Fruit fly (Drosophila melanogaster) whole organism, embryonic: Measurements from ENCODE around the gene Polr2I.

ENCODE experiments used
- Atf-2 ChIP-seq: fragments of 200-800 bp; sonication (Bioruptor generic); optimal IDR thresholded peaks from 2 replicates; lab custom pipeline; 2016; ENCODE audit warnings: missing biosample characterization, missing genetic modification characterization
- Atf3 ChIP-seq: fragments of 200-800 bp; sonication (Bioruptor generic); optimal IDR thresholded peaks from 3 replicates; lab custom pipeline; 2016; ENCODE audit warnings: missing biosample characterization, missing genetic modification characterization
- CG1024 ChIP-seq: fragments of 200-800 bp; sonication (Bioruptor generic); IDR thresholded peaks from 2 replicates; pipeline ENCODE4 v1.3.6; 2022; ENCODE audit warnings: missing biosample characterization, missing genetic modification characterization
- CG10366 ChIP-seq: fragments of 200-800 bp; sonication (Bioruptor generic); IDR thresholded peaks from 2 replicates; pipeline ENCODE4 v1.3.6; 2022; ENCODE audit warnings: missing biosample characterization, missing genetic modification characterization
- CG10565 ChIP-seq: fragments of 200-800 bp; sonication (Bioruptor generic); optimal IDR thresholded peaks from 3 replicates; lab custom pipeline; 2016; ENCODE audit warnings: missing biosample characterization, mild to moderate bottlenecking, missing genetic modification characterization
- CG11504 ChIP-seq: fragments of 200-800 bp; sonication (Bioruptor generic); optimal IDR thresholded peaks from 3 replicates; lab custom pipeline; 2019; ENCODE audit warnings: missing biosample characterization, mild to moderate bottlenecking, missing genetic modification characterization, moderate library complexity
- CG12219 ChIP-seq: fragments of 200-800 bp; sonication (Bioruptor generic); optimal IDR thresholded peaks from 3 replicates; lab custom pipeline; 2018; ENCODE audit warnings: missing biosample characterization, mild to moderate bottlenecking, missing genetic modification characterization
- CG12299 ChIP-seq: fragments of 200-800 bp; sonication (Bioruptor generic); optimal IDR thresholded peaks from 2 replicates; lab custom pipeline; 2018; ENCODE audit warnings: missing biosample characterization, mild to moderate bottlenecking, missing genetic modification characterization
- CG13424 ChIP-seq: fragments of 200-800 bp; sonication (Bioruptor generic); optimal IDR thresholded peaks from 2 replicates; lab custom pipeline; 2019; ENCODE audit warnings: missing biosample characterization, mild to moderate bottlenecking, missing genetic modification characterization, moderate library complexity
- CG13624 ChIP-seq: fragments of 200-800 bp; sonication (Bioruptor generic); optimal IDR thresholded peaks from 2 replicates; lab custom pipeline; 2016; ENCODE audit warnings: missing biosample characterization, missing genetic modification characterization
- CG13775 ChIP-seq: fragments of 200-800 bp; sonication (Bioruptor generic); optimal IDR thresholded peaks from 3 replicates; lab custom pipeline; 2017; ENCODE audit warnings: missing biosample characterization, mild to moderate bottlenecking, missing genetic modification characterization
- CG14860 ChIP-seq: fragments of 200-800 bp; sonication (Bioruptor generic); IDR thresholded peaks from 3 replicates; pipeline ENCODE4 v1.3.6; 2022; ENCODE audit warnings: missing biosample characterization, missing genetic modification characterization; ENCODE audit not compliant: partially characterized antibody
- CG15011 ChIP-seq: fragments of 200-800 bp; sonication (Bioruptor generic); optimal IDR thresholded peaks from 3 replicates; lab custom pipeline; 2018; ENCODE audit warnings: missing biosample characterization, mild to moderate bottlenecking, missing genetic modification characterization
- CG15514 ChIP-seq: fragments of 200-800 bp; sonication (Bioruptor generic); optimal IDR thresholded peaks from 3 replicates; lab custom pipeline; 2017; ENCODE audit warnings: missing biosample characterization, missing genetic modification characterization, mild to moderate bottlenecking, moderate library complexity, missing genetic modification reagents
- CG17361 ChIP-seq: fragments of 200-800 bp; sonication (Bioruptor generic); IDR thresholded peaks from 3 replicates; pipeline ENCODE4 v1.3.6; 2022; ENCODE audit warnings: missing biosample characterization, missing genetic modification characterization
- CG1832 ChIP-seq: fragments of 200-800 bp; sonication (Bioruptor generic); optimal IDR thresholded peaks from 2 replicates; lab custom pipeline; 2017; ENCODE audit warnings: missing biosample characterization, mild to moderate bottlenecking, missing genetic modification characterization, inconsistent platforms
- CG18599 ChIP-seq: fragments of 200-800 bp; sonication (Bioruptor generic); optimal IDR thresholded peaks from 3 replicates; lab custom pipeline; 2017; ENCODE audit warnings: missing biosample characterization, missing genetic modification characterization, mild to moderate bottlenecking, moderate library complexity, missing genetic modification reagents
- CG18764 ChIP-seq: fragments of 200-800 bp; sonication (Bioruptor generic); optimal IDR thresholded peaks from 3 replicates; lab custom pipeline; 2016; ENCODE audit warnings: missing biosample characterization, missing genetic modification characterization
- CG2678 ChIP-seq: fragments of 200-800 bp; sonication (Bioruptor generic); optimal IDR thresholded peaks from 3 replicates; lab custom pipeline; 2019; ENCODE audit warnings: missing biosample characterization, mild to moderate bottlenecking, missing genetic modification characterization, moderate library complexity
- CG4282 ChIP-seq: fragments of 200-800 bp; sonication (Bioruptor generic); optimal IDR thresholded peaks from 2 replicates; lab custom pipeline; 2016; ENCODE audit warnings: missing biosample characterization, missing genetic modification characterization
- CG5180 ChIP-seq: fragments of 200-800 bp; sonication (Bioruptor generic); optimal IDR thresholded peaks from 3 replicates; lab custom pipeline; 2017; ENCODE audit warnings: missing biosample characterization, missing genetic modification characterization, mild to moderate bottlenecking, moderate library complexity, missing genetic modification reagents
- CG7556 ChIP-seq: fragments of 200-800 bp; sonication (Bioruptor generic); optimal IDR thresholded peaks from 2 replicates; lab custom pipeline; 2017; ENCODE audit warnings: missing biosample characterization, mild to moderate bottlenecking, missing genetic modification characterization
- CG8478 ChIP-seq: fragments of >200 bp; optimal IDR thresholded peaks from 2 replicates; lab custom pipeline; 2018
- Dek ChIP-seq: fragments of 200-800 bp; sonication (Bioruptor generic); optimal IDR thresholded peaks from 3 replicates; lab custom pipeline; 2019; ENCODE audit warnings: missing biosample characterization, mild to moderate bottlenecking, missing genetic modification characterization, moderate library complexity
- Dll ChIP-seq: fragments of 200-800 bp; sonication (Bioruptor generic); IDR thresholded peaks from 4 replicates; pipeline ENCODE4 v1.3.6; 2022; ENCODE audit warnings: missing biosample characterization, missing genetic modification characterization; ENCODE audit not compliant: partially characterized antibody
- Elba2 ChIP-seq: fragments of 200-800 bp; sonication (Bioruptor generic); optimal IDR thresholded peaks from 3 replicates; lab custom pipeline; 2016; ENCODE audit warnings: missing biosample characterization, missing genetic modification characterization
- Fer3 ChIP-seq: fragments of 200-800 bp; sonication (Bioruptor generic); optimal IDR thresholded peaks from 2 replicates; lab custom pipeline; 2018; ENCODE audit warnings: missing biosample characterization, mild to moderate bottlenecking, missing genetic modification characterization, moderate library complexity
- Hr39 ChIP-seq: fragments of >200 bp; optimal IDR thresholded peaks from 2 replicates; lab custom pipeline; 2017
- NK7.1 ChIP-seq: fragments of 200-800 bp; sonication (Bioruptor generic); optimal IDR thresholded peaks from 3 replicates; lab custom pipeline; 2016; ENCODE audit warnings: missing biosample characterization, missing genetic modification characterization
- Oaz ChIP-seq: fragments of 200-800 bp; sonication (Bioruptor generic); IDR thresholded peaks from 2 replicates; pipeline ENCODE4 v1.3.6; 2022; ENCODE audit warnings: missing biosample characterization, missing genetic modification characterization
- PHDP ChIP-seq: fragments of 200-800 bp; sonication (Bioruptor generic); optimal IDR thresholded peaks from 3 replicates; lab custom pipeline; 2018; ENCODE audit warnings: missing biosample characterization, mild to moderate bottlenecking, missing genetic modification characterization, moderate library complexity
- Sox100B ChIP-seq: fragments of 200-800 bp; sonication (Bioruptor generic); optimal IDR thresholded peaks from 3 replicates; lab custom pipeline; 2018; ENCODE audit warnings: missing biosample characterization, mild to moderate bottlenecking, missing genetic modification characterization
- az2 ChIP-seq: fragments of 200-800 bp; sonication (Bioruptor generic); optimal IDR thresholded peaks from 3 replicates; lab custom pipeline; 2016; ENCODE audit warnings: missing biosample characterization, missing genetic modification characterization
- bab2 ChIP-seq: fragments of 200-800 bp; sonication (Bioruptor generic); optimal IDR thresholded peaks from 2 replicates; lab custom pipeline; 2016; ENCODE audit warnings: missing biosample characterization, missing genetic modification characterization
- bsh ChIP-seq, 2 experiments: fragments of 200-800 bp; sonication (Bioruptor generic); optimal IDR thresholded peaks; 2 replicates each; lab custom pipeline; 2017 to 2018; ENCODE audit warnings: mild to moderate bottlenecking in 2 of 2, missing biosample characterization in 2 of 2, missing genetic modification characterization in 2 of 2, moderate library complexity in 1 of 2
- cwo ChIP-seq: fragments of 200-800 bp; sonication (Bioruptor generic); optimal IDR thresholded peaks from 3 replicates; lab custom pipeline; 2017; ENCODE audit warnings: missing biosample characterization, missing genetic modification characterization, mild to moderate bottlenecking, moderate library complexity, missing genetic modification reagents
- dysf ChIP-seq: fragments of 200-800 bp; sonication (Bioruptor generic); IDR thresholded peaks from 3 replicates; pipeline ENCODE4 v1.3.6; 2022; ENCODE audit warnings: missing biosample characterization, missing genetic modification characterization
- fd96Cb ChIP-seq: fragments of 200-800 bp; sonication (Bioruptor generic); optimal IDR thresholded peaks from 2 replicates; lab custom pipeline; 2018; ENCODE audit warnings: missing biosample characterization, mild to moderate bottlenecking, missing genetic modification characterization, moderate library complexity
- gem ChIP-seq: fragments of 200-800 bp; sonication (Bioruptor generic); optimal IDR thresholded peaks from 2 replicates; lab custom pipeline; 2019; ENCODE audit warnings: missing biosample characterization, mild to moderate bottlenecking, missing genetic modification characterization, moderate library complexity
- gsb ChIP-seq: fragments of 200-800 bp; sonication (Bioruptor generic); IDR thresholded peaks from 2 replicates; pipeline ENCODE4 v1.3.6; 2022; ENCODE audit warnings: missing biosample characterization, missing genetic modification characterization
- mam ChIP-seq: fragments of 200-800 bp; sonication (Bioruptor generic); optimal IDR thresholded peaks from 3 replicates; lab custom pipeline; 2016; ENCODE audit warnings: missing biosample characterization, missing genetic modification characterization
- nerfin-1 ChIP-seq: fragments of 200-800 bp; sonication (Bioruptor generic); optimal IDR thresholded peaks from 3 replicates; lab custom pipeline; 2019; ENCODE audit warnings: missing biosample characterization, mild to moderate bottlenecking, missing genetic modification characterization, moderate library complexity
- odd ChIP-seq: fragments of 200-800 bp; sonication (Bioruptor generic); optimal IDR thresholded peaks from 2 replicates; lab custom pipeline; 2017; ENCODE audit warnings: missing biosample characterization, mild to moderate bottlenecking, missing genetic modification characterization
- phol ChIP-seq: fragments of 200-800 bp; sonication (Bioruptor generic); optimal IDR thresholded peaks from 3 replicates; lab custom pipeline; 2018; ENCODE audit warnings: missing biosample characterization, mild to moderate bottlenecking, missing genetic modification characterization, moderate library complexity
- pnt ChIP-seq: fragments of 200-800 bp; sonication (Bioruptor generic); optimal IDR thresholded peaks from 3 replicates; lab custom pipeline; 2016; ENCODE audit warnings: missing biosample characterization, missing genetic modification characterization
- pros ChIP-seq: fragments of 200-800 bp; sonication (Bioruptor generic); optimal IDR thresholded peaks from 3 replicates; lab custom pipeline; 2019; ENCODE audit warnings: missing biosample characterization, mild to moderate bottlenecking, missing genetic modification characterization, moderate library complexity
- row ChIP-seq: fragments of 200-800 bp; sonication (Bioruptor generic); IDR thresholded peaks from 3 replicates; pipeline ENCODE4 v1.3.6; 2022; ENCODE audit warnings: missing biosample characterization, missing genetic modification characterization
- seq ChIP-seq: fragments of 200-800 bp; sonication (Bioruptor generic); IDR thresholded peaks from 2 replicates; pipeline ENCODE4 v1.3.6; 2022; ENCODE audit warnings: missing biosample characterization, missing genetic modification characterization
- sna ChIP-seq: fragments of 200-800 bp; sonication (Bioruptor generic); IDR thresholded peaks from 2 replicates; pipeline ENCODE4 v1.3.6; 2022; ENCODE audit warnings: missing biosample characterization, missing genetic modification characterization; ENCODE audit not compliant: partially characterized antibody
- unpg ChIP-seq: fragments of 200-800 bp; sonication (Bioruptor generic); optimal IDR thresholded peaks from 3 replicates; lab custom pipeline; 2018; ENCODE audit warnings: missing biosample characterization, mild to moderate bottlenecking, missing genetic modification characterization, moderate library complexity
- vvl ChIP-seq: fragments of 200-800 bp; sonication (Bioruptor generic); IDR thresholded peaks from 2 replicates; pipeline ENCODE4 v1.3.6; 2022; ENCODE audit warnings: missing biosample characterization, missing genetic modification characterization

Polr2I gene

dm6 chr3R:14351418-14351817, 42.5 kb downstream of the Polr2I start (continued):
- TF ChIP-seq CG13775 (peak; percentile 30), CG10366 (peak; percentile 14; the same call in 1 of the 2 replicates), CG10565 (no peak), CG14860 (GFP tag; lab: Robert Waterston, UW) (no peak), Atf-2 (GFP tag; lab: Kevin White, UChicago) (no peak), row (GFP tag; lab: Robert Waterston, UW) (peak; percentile 68), pnt (GFP tag; lab: Kevin White, UChicago) (no peak), CG12219 (GFP tag; lab: Kevin White, UChicago) (no peak), unpg (GFP tag; lab: Kevin White, UChicago) (peak; percentile 34), Dll (GFP tag; lab: Robert Waterston, UW) (no peak), Sox100B (GFP tag; lab: Kevin White, UChicago) (peak; percentile 27), CG1832 (GFP tag; lab: Kevin White, UChicago) (no peak), seq (GFP tag; lab: Robert Waterston, UW) (no peak), dysf (GFP tag; lab: Robert Waterston, UW) (0 out of 3 replicates have a peak, but pooled peaks have one; percentile 20), vvl (GFP tag; lab: Robert Waterston, UW) (peak; percentile 33; the same call in 1 of the 2 replicates), Oaz (GFP tag; lab: Robert Waterston, UW) (no peak), Elba2 (GFP tag; lab: Kevin White, UChicago) (no peak), CG11504 (tag; lab: Kevin White, UChicago) (peak; percentile 69), mam (GFP tag; lab: Kevin White, UChicago) (peak; percentile 16), CG5180 (GFP tag; lab: Kevin White, UChicago) (peak; percentile 6), CG17361 (peak; percentile 54; the same call in 2 of the 3 replicates), odd (GFP tag; lab: Kevin White, UChicago) (peak; percentile 30), CG4282 (GFP tag; lab: Kevin White, UChicago) (no peak), CG1024 (no peak), CG15514 (peak; percentile 12), Hr39 (no peak), CG12299 (peak; percentile 3), fd96Cb (tag; lab: Kevin White, UChicago) (peak; percentile 32), nerfin-1 (tag; lab: Kevin White, UChicago) (peak; percentile 59), Dek (no peak), cwo (GFP tag; lab: Kevin White, UChicago) (peak; percentile 41), gsb (GFP tag; lab: Robert Waterston, UW) (no peak), gem (tag; lab: Kevin White, UChicago) (peak; percentile 60), CG18599 (GFP tag; lab: Kevin White, UChicago) (peak; percentile 65), phol (tag; lab: Kevin White, UChicago) (peak; percentile 42), NK7.1 (peak; percentile 23), bab2 (GFP tag; lab: Kevin White, UChicago) (peak; percentile 8), CG7556 (GFP tag; lab: Kevin White, UChicago) (peak; percentile 62), az2 (peak; percentile 11), sna (GFP tag; lab: Robert Waterston, UW) (no peak), CG2678 (tag; lab: Kevin White, UChicago) (peak; percentile 59), Atf3 (GFP tag; lab: Kevin White, UChicago) (no peak), PHDP (tag; lab: Kevin White, UChicago) (peak; percentile 33), CG8478 (lab: Kevin White, UChicago) (no peak), pros (no peak), Fer3 (peak; percentile 34), CG18764 (GFP tag; lab: Kevin White, UChicago) (peak; percentile 20), bsh (GFP tag; optimal IDR thresholded peaks at IDR 0.05; lab: Kevin White, UChicago) (peak in 1 of 2 experiments; percentile 57), CG13624 (GFP tag; lab: Kevin White, UChicago) (no peak), CG15011 (GFP tag; lab: Kevin White, UChicago) (peak; percentile 19), CG13424 (tag; lab: Kevin White, UChicago) (peak; percentile 47)
